Fruit fly (Drosophila melanogaster): ENCODE results near the gene CG9915.

dm6 chrX:16330659-16331058 lies 17.7 kb upstream of the CG9915 start, which contains the start of gene CG9919:
- no peak for TF ChIP-seq psq (GFP tag; optimal IDR thresholded peaks at IDR 0.05)
- no peak for TF ChIP-seq fru (GFP tag; optimal IDR thresholded peaks at IDR 0.05)
- TF ChIP-seq dl (GFP tag; optimal IDR thresholded peaks at IDR 0.05; ENCODE audit: insufficient read depth in 1 of 2, partially characterized antibody in 2 of 2): no peak
- no peak for TF ChIP-seq rgr (GFP tag; optimal IDR thresholded peaks at IDR 0.05)
